Worm (Caenorhabditis elegans): ENCODE results near the gene srx-135.

DNA sequence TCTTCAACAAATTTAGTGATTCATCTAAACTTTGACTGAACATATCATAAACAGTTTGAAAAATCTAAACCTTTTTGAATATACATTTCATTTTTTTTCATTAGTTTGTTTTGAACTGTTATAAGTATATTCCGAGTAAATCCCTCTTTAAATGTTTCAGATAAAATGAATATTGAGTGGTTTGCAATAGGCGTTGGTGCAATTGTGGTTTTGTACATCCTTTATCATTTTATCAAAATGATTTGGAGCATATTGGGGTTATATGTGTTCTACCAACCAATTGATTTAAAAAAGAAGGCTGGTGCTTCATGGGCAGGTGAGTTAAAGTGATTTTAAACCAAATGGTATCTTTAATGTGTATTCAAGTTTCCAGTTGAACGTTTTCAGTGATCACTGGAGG is 45.4 kb downstream of the srx-135 start, which contains the start of gene stdh-3:
- TF ChIP-seq fos-1 (tag; optimal IDR thresholded peaks at IDR 0.05) (no peak), dmd-4 (tag; optimal IDR thresholded peaks at IDR 0.05) (no peak), sma-9 (GFP tag; optimal IDR thresholded peaks at IDR 0.05) (no peak), sma-9 (tag; optimal IDR thresholded peaks at IDR 0.05) (no peak), nhr-25 (tag; optimal IDR thresholded peaks at IDR 0.05) (no peak), ztf-11 (tag; optimal IDR thresholded peaks at IDR 0.05) (no peak), ama-1 (optimal IDR thresholded peaks at IDR 0.05) (no peak), nhr-23 (tag; optimal IDR thresholded peaks at IDR 0.05) (no peak), ceh-16 (tag; optimal IDR thresholded peaks at IDR 0.05) (no peak), ceh-82 (tag; optimal IDR thresholded peaks at IDR 0.05) (no peak), alr-1 (tag; optimal IDR thresholded peaks at IDR 0.05) (no peak), unc-62 (GFP tag; optimal IDR thresholded peaks at IDR 0.05) (no peak)
